Worm (Caenorhabditis elegans): ENCODE measurements around the gene C06A6.4.

ce11 chrIV:7849235-7849634 lies 20.1 kb upstream of the C06A6.4 start:
- TF ChIP-seq sea-2 (GFP tag; IDR thresholded peaks at IDR 0.05) (no peak), rec-8 (tag; optimal IDR thresholded peaks at IDR 0.05) (no peak), fkh-3 (tag; optimal IDR thresholded peaks at IDR 0.05) (no peak), tbp1 (GFP tag; optimal IDR thresholded peaks at IDR 0.05) (no peak), F57C9.4 (tag; optimal IDR thresholded peaks at IDR 0.05) (no peak), Y79H2A.3 (GFP tag; conservative IDR thresholded peaks at IDR 0.05) (no peak), snpc-4 (GFP tag; optimal IDR thresholded peaks at IDR 0.05) (no peak), snpc-4 (tag; optimal IDR thresholded peaks at IDR 0.05) (no peak), T07F8.4 (tag; optimal IDR thresholded peaks at IDR 0.05) (no peak), him-1 (tag; optimal IDR thresholded peaks at IDR 0.05) (no peak), cebp-2 (GFP tag; IDR thresholded peaks at IDR 0.05) (no peak), unc-62 (GFP tag; optimal IDR thresholded peaks at IDR 0.05) (no peak)
